Worm (Caenorhabditis elegans) whole organism, L2 larva: ENCODE measurements around the gene R160.2.

ENCODE experiments used
- R02D3.7 ChIP-seq: fragments of 150-350 bp; optimal IDR thresholded peaks from 2 replicates; lab custom pipeline; 2014; ENCODE audit warnings: missing biosample characterization, missing genetic modification characterization
- ama-1 ChIP-seq: fragments of 150-350 bp; optimal IDR thresholded peaks from 2 replicates; lab custom pipeline; 2018; ENCODE audit warnings: inconsistent platforms
- elt-3 ChIP-seq: sonication (generic microtip); optimal IDR thresholded peaks from 2 replicates; lab custom pipeline; 2017; ENCODE audit warnings: missing biosample characterization, missing genetic modification characterization
- fos-1 ChIP-seq: fragments of 150-350 bp; optimal IDR thresholded peaks from 2 replicates; lab custom pipeline; 2014; ENCODE audit warnings: missing biosample characterization, missing genetic modification characterization
- gmeb-1 ChIP-seq: fragments of 150-350 bp; optimal IDR thresholded peaks from 2 replicates; lab custom pipeline; 2014; ENCODE audit warnings: missing biosample characterization, missing genetic modification characterization
- lsy-2 ChIP-seq, 2 experiments: fragments of 150-350 bp in 1 of 2; sonication (generic microtip) in 1 of 2; optimal IDR thresholded peaks; 2 replicates each; lab custom pipeline; 2014 to 2017; ENCODE audit warnings: missing biosample characterization in 2 of 2, missing genetic modification characterization in 2 of 2
- nhr-11 ChIP-seq: fragments of 150-350 bp; optimal IDR thresholded peaks from 2 replicates; lab custom pipeline; 2014; ENCODE audit warnings: missing biosample characterization, missing genetic modification characterization
- nhr-23 ChIP-seq: fragments of 150-350 bp; optimal IDR thresholded peaks from 2 replicates; lab custom pipeline; 2014; ENCODE audit warnings: missing biosample characterization, missing genetic modification reagents, missing genetic modification characterization
- nhr-25 ChIP-seq: fragments of 150-350 bp; sonication (generic microtip); optimal IDR thresholded peaks from 3 replicates; lab custom pipeline; 2014; ENCODE audit warnings: missing biosample characterization, missing genetic modification characterization
- snpc-4 ChIP-seq: fragments of 150-350 bp; optimal IDR thresholded peaks from 2 replicates; lab custom pipeline; 2014; ENCODE audit warnings: missing biosample characterization, missing genetic modification characterization

ce11 chrX:4370756-4371155, 5.9 kb downstream of the R160.2 start, which contains the start of gene R160.5:
- TF ChIP-seq gmeb-1 (tag; lab: Kevin White, UChicago) (no peak), ama-1 (lab: Kevin White, UChicago) (no peak), lsy-2 (tag; optimal IDR thresholded peaks at IDR 0.05; lab: Kevin White, UChicago) (no peak), nhr-23 (no peak), nhr-11 (no peak), elt-3 (tag; lab: Kevin White, UChicago) (no peak), nhr-25 (tag; lab: Kevin White, UChicago) (no peak), fos-1 (tag; lab: Kevin White, UChicago) (no peak), R02D3.7 (no peak), snpc-4 (tag; lab: Kevin White, UChicago) (no peak)
